Worm (Caenorhabditis elegans) whole organism, L2 larva: ENCODE data around the gene sad-1.

Experiments
- R02D3.7 ChIP-seq: fragments of 150-350 bp; optimal IDR thresholded peaks from 2 replicates; lab custom pipeline; 2014; ENCODE audit warnings: missing biosample characterization, missing genetic modification characterization
- blmp-1 ChIP-seq: sonication (generic microtip); optimal IDR thresholded peaks from 2 replicates; lab custom pipeline; 2017; ENCODE audit warnings: missing genetic modification characterization, mild to moderate bottlenecking, missing compliant biosample characterization, antibody characterized with exemption, moderate library complexity; ENCODE audit not compliant: insufficient read depth
- elt-3 ChIP-seq: sonication (generic microtip); optimal IDR thresholded peaks from 2 replicates; lab custom pipeline; 2017; ENCODE audit warnings: missing biosample characterization, missing genetic modification characterization
- lsy-2 ChIP-seq, 2 experiments: fragments of 150-350 bp in 1 of 2; sonication (generic microtip) in 1 of 2; optimal IDR thresholded peaks; 2 replicates each; lab custom pipeline; 2014 to 2017; ENCODE audit warnings: missing biosample characterization in 2 of 2, missing genetic modification characterization in 2 of 2
- mab-5 ChIP-seq: fragments of 150-350 bp; optimal IDR thresholded peaks from 2 replicates; lab custom pipeline; 2014; ENCODE audit warnings: missing biosample characterization, missing genetic modification characterization
- mdl-1 ChIP-seq, 2 experiments: fragments of 150-350 bp in 1 of 2; sonication (generic microtip) in 1 of 2; optimal IDR thresholded peaks; 2 replicates each; lab custom pipeline; 2017; ENCODE audit warnings: missing biosample characterization in 2 of 2, missing genetic modification characterization in 2 of 2
- nhr-11 ChIP-seq: fragments of 150-350 bp; optimal IDR thresholded peaks from 2 replicates; lab custom pipeline; 2014; ENCODE audit warnings: missing biosample characterization, missing genetic modification characterization
- nhr-237 ChIP-seq: fragments of 150-350 bp; optimal IDR thresholded peaks from 2 replicates; lab custom pipeline; 2014; ENCODE audit warnings: missing biosample characterization, missing genetic modification characterization
- snpc-4 ChIP-seq: fragments of 150-350 bp; optimal IDR thresholded peaks from 2 replicates; lab custom pipeline; 2014; ENCODE audit warnings: missing biosample characterization, missing genetic modification characterization
- unc-55 ChIP-seq: fragments of 150-350 bp; sonication (generic microtip); optimal IDR thresholded peaks from 3 replicates; lab custom pipeline; 2014; ENCODE audit warnings: missing biosample characterization, missing genetic modification reagents, missing genetic modification characterization
- ztf-11 ChIP-seq: sonication (generic microtip); optimal IDR thresholded peaks from 2 replicates; lab custom pipeline; 2017; ENCODE audit warnings: missing biosample characterization, missing genetic modification characterization

DNA sequence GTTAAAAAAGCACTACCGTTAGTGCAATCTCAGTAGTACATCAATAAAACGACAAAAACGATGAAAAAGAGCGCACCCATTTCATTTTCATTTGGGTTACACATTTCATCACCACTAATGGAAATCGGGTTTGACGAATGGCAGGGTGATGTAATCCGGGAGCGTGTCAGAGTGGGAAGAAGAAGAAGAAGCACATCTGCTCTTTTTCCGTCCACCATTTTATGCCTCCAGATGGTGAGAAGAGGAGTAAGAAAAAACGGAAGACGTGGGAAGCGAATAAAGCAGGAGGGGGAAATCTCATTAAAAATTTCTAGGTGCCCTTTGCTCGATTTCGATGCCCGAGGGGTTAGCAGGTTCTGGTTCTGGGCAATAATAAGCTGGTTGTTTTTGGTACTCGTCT lies 5.6 kb upstream of the sad-1 start:
- TF ChIP-seq lsy-2 (tag; optimal IDR thresholded peaks at IDR 0.05; lab: Kevin White, UChicago) = no peak
- TF ChIP-seq elt-3 = no peak
- TF ChIP-seq ztf-11 (tag; lab: Kevin White, UChicago) = no peak
- no peak for TF ChIP-seq unc-55 (GFP tag; lab: Kevin White, UChicago)
- TF ChIP-seq mdl-1 (tag; optimal IDR thresholded peaks at IDR 0.05; lab: Kevin White, UChicago) = no peak
- TF ChIP-seq blmp-1 = no peak
- no peak for TF ChIP-seq nhr-237 (tag; lab: Kevin White, UChicago)
- no peak for TF ChIP-seq mab-5
- TF ChIP-seq R02D3.7 (tag; lab: Kevin White, UChicago) = no peak
- no peak for TF ChIP-seq snpc-4 (tag; lab: Kevin White, UChicago)
- no peak for TF ChIP-seq nhr-11 (tag; lab: Kevin White, UChicago)
